Fruit fly (Drosophila melanogaster) whole organism, embryonic: Measurements from ENCODE around the gene Iyd.
A peak's percentile ranks its signal among the peaks of the same experiment; 100 is the strongest.

ENCODE experiments used
- Adf1 ChIP-seq: fragments of 200-800 bp; sonication (Bioruptor generic); IDR thresholded peaks from 2 replicates; pipeline ENCODE4 v1.3.6; 2022; ENCODE audit warnings: missing biosample characterization, missing genetic modification characterization
- CG10565 ChIP-seq: fragments of 200-800 bp; sonication (Bioruptor generic); optimal IDR thresholded peaks from 3 replicates; lab custom pipeline; 2016; ENCODE audit warnings: missing biosample characterization, mild to moderate bottlenecking, missing genetic modification characterization
- CG10959 ChIP-seq: fragments of 200-800 bp; sonication (Bioruptor generic); IDR thresholded peaks from 2 replicates; pipeline ENCODE4 v1.3.6; 2022; ENCODE audit warnings: missing biosample characterization, missing genetic modification characterization
- CG11093 ChIP-seq: fragments of 200-800 bp; sonication (Bioruptor generic); IDR thresholded peaks from 3 replicates; pipeline ENCODE4 v1.3.6; 2022; ENCODE audit warnings: missing biosample characterization, missing genetic modification characterization
- CG11398 ChIP-seq: fragments of 200-800 bp; sonication (Bioruptor generic); optimal IDR thresholded peaks from 2 replicates; lab custom pipeline; 2016; ENCODE audit warnings: missing biosample characterization, missing genetic modification characterization
- CG13287 ChIP-seq: fragments of 200-800 bp; sonication (Bioruptor generic); IDR thresholded peaks from 2 replicates; pipeline ENCODE4 v1.3.6; 2022; ENCODE audit warnings: missing biosample characterization, missing genetic modification characterization; ENCODE audit not compliant: partially characterized antibody
- CG13624 ChIP-seq: fragments of 200-800 bp; sonication (Bioruptor generic); optimal IDR thresholded peaks from 2 replicates; lab custom pipeline; 2016; ENCODE audit warnings: missing biosample characterization, missing genetic modification characterization
- CG16863 ChIP-seq: fragments of 200-800 bp; sonication (Bioruptor generic); optimal IDR thresholded peaks from 3 replicates; lab custom pipeline; 2016; ENCODE audit warnings: missing biosample characterization, missing genetic modification characterization
- CG18262 ChIP-seq: fragments of 200-800 bp; optimal IDR thresholded peaks from 3 replicates; lab custom pipeline; 2019; ENCODE audit warnings: missing biosample characterization, mild to moderate bottlenecking, missing genetic modification characterization, moderate library complexity
- CG18764 ChIP-seq: fragments of 200-800 bp; sonication (Bioruptor generic); optimal IDR thresholded peaks from 3 replicates; lab custom pipeline; 2016; ENCODE audit warnings: missing biosample characterization, missing genetic modification characterization
- CG31224 ChIP-seq: fragments of 200-800 bp; sonication (Bioruptor generic); IDR thresholded peaks from 2 replicates; pipeline ENCODE4 v1.3.6; 2022; ENCODE audit warnings: missing biosample characterization, missing genetic modification characterization
- CG32772 ChIP-seq: fragments of 200-800 bp; sonication (Bioruptor generic); IDR thresholded peaks from 2 replicates; pipeline ENCODE4 v1.3.6; 2022; ENCODE audit warnings: missing biosample characterization, missing genetic modification characterization
- CG4282 ChIP-seq: fragments of 200-800 bp; sonication (Bioruptor generic); optimal IDR thresholded peaks from 2 replicates; lab custom pipeline; 2016; ENCODE audit warnings: missing biosample characterization, missing genetic modification characterization
- CG4404 ChIP-seq: fragments of 200-800 bp; sonication (Bioruptor generic); IDR thresholded peaks from 2 replicates; pipeline ENCODE4 v1.3.6; 2022; ENCODE audit warnings: missing biosample characterization, missing genetic modification characterization
- CG4854 ChIP-seq: fragments of 200-800 bp; sonication (Bioruptor generic); optimal IDR thresholded peaks from 2 replicates; lab custom pipeline; 2016; ENCODE audit warnings: missing biosample characterization, missing genetic modification characterization, inconsistent platforms
- CG6765 ChIP-seq: fragments of 200-800 bp; sonication (Bioruptor generic); optimal IDR thresholded peaks from 3 replicates; lab custom pipeline; 2017; ENCODE audit warnings: missing biosample characterization, mild to moderate bottlenecking, missing genetic modification characterization
- CG7271 ChIP-seq: fragments of 200-800 bp; sonication (Bioruptor generic); optimal IDR thresholded peaks from 2 replicates; lab custom pipeline; 2018; ENCODE audit warnings: missing biosample characterization, mild to moderate bottlenecking, missing genetic modification characterization, moderate library complexity
- CG8765 ChIP-seq: fragments of 200-800 bp; sonication (Bioruptor generic); IDR thresholded peaks from 2 replicates; pipeline ENCODE4 v1.3.6; 2022; ENCODE audit warnings: missing biosample characterization, missing genetic modification characterization
- CG9797 ChIP-seq: fragments of 200-800 bp; sonication (Bioruptor generic); optimal IDR thresholded peaks from 3 replicates; lab custom pipeline; 2018; ENCODE audit warnings: missing biosample characterization, mild to moderate bottlenecking, missing genetic modification characterization
- CHES-1-like ChIP-seq: fragments of 200-800 bp; sonication (Bioruptor generic); optimal IDR thresholded peaks from 2 replicates; lab custom pipeline; 2016; ENCODE audit warnings: missing biosample characterization, missing genetic modification characterization
- CTCF ChIP-seq: fragments of 200-800 bp; sonication (Bioruptor generic); optimal IDR thresholded peaks from 2 replicates; lab custom pipeline; 2017; ENCODE audit warnings: missing biosample characterization, mild to moderate bottlenecking, missing genetic modification characterization, moderate library complexity
- Dad ChIP-seq: fragments of 200-800 bp; sonication (Bioruptor generic); optimal IDR thresholded peaks from 3 replicates; lab custom pipeline; 2016; ENCODE audit warnings: missing biosample characterization, missing genetic modification characterization
- Dbx ChIP-seq: fragments of 200-800 bp; sonication (Bioruptor generic); IDR thresholded peaks from 3 replicates; pipeline ENCODE4 v1.3.6; 2022; ENCODE audit warnings: missing biosample characterization, missing genetic modification characterization
- Doc2 ChIP-seq: fragments of 200-800 bp; sonication (Bioruptor generic); IDR thresholded peaks from 2 replicates; pipeline ENCODE4 v1.3.6; 2022; ENCODE audit warnings: missing biosample characterization, missing genetic modification characterization
- ERR ChIP-seq: fragments of 200-800 bp; sonication (Bioruptor generic); optimal IDR thresholded peaks from 2 replicates; lab custom pipeline; 2016; ENCODE audit warnings: missing biosample characterization, missing genetic modification characterization
- Hr78 ChIP-seq, 2 experiments: fragments of 200-800 bp in 1 of 2; fragments of >200 bp in 1 of 2; sonication (Bioruptor generic) in 1 of 2; optimal IDR thresholded peaks; 2 replicates each; lab custom pipeline; 2017 to 2019; ENCODE audit warnings: missing biosample characterization in 2 of 2, missing genetic modification characterization in 2 of 2, mild to moderate bottlenecking in 1 of 2, moderate library complexity in 1 of 2
- MBD-R2 ChIP-seq: fragments of 200-800 bp; sonication (Bioruptor generic); IDR thresholded peaks from 2 replicates; pipeline ENCODE4 v1.3.6; 2022; ENCODE audit warnings: missing biosample characterization, missing genetic modification characterization
- Mad ChIP-seq: fragments of 200-800 bp; sonication (Bioruptor generic); optimal IDR thresholded peaks from 2 replicates; lab custom pipeline; 2016; ENCODE audit warnings: missing biosample characterization, missing genetic modification characterization
- Myb ChIP-seq: fragments of 200-800 bp; sonication (Bioruptor generic); optimal IDR thresholded peaks from 2 replicates; lab custom pipeline; 2016; ENCODE audit warnings: missing biosample characterization, missing genetic modification characterization
- NC2α ChIP-seq: fragments of 200-800 bp; sonication (Bioruptor generic); optimal IDR thresholded peaks from 2 replicates; lab custom pipeline; 2016; ENCODE audit warnings: missing biosample characterization, missing genetic modification characterization
- NC2β ChIP-seq: fragments of 200-800 bp; sonication (Bioruptor generic); optimal IDR thresholded peaks from 2 replicates; lab custom pipeline; 2016; ENCODE audit warnings: missing biosample characterization, missing genetic modification characterization
- TFAM ChIP-seq: fragments of 200-800 bp; sonication (Bioruptor generic); optimal IDR thresholded peaks from 2 replicates; lab custom pipeline; 2017; ENCODE audit warnings: missing biosample characterization, missing genetic modification characterization, inconsistent platforms
- amos ChIP-seq: fragments of 200-800 bp; sonication (Bioruptor generic); IDR thresholded peaks from 2 replicates; pipeline ENCODE4 v1.3.6; 2022; ENCODE audit warnings: missing biosample characterization, missing genetic modification characterization; ENCODE audit not compliant: partially characterized antibody
- chm ChIP-seq: fragments of 200-800 bp; sonication (Bioruptor generic); IDR thresholded peaks from 2 replicates; pipeline ENCODE4 v1.3.6; 2022; ENCODE audit warnings: missing biosample characterization, missing genetic modification characterization
- chn ChIP-seq: fragments of 200-800 bp; sonication (Bioruptor generic); optimal IDR thresholded peaks from 2 replicates; lab custom pipeline; 2016; ENCODE audit warnings: missing biosample characterization, missing genetic modification characterization
- ci ChIP-seq: fragments of 200-800 bp; sonication (Bioruptor generic); IDR thresholded peaks from 3 replicates; pipeline ENCODE4 v1.3.6; 2022; ENCODE audit warnings: missing biosample characterization, missing genetic modification characterization
- dan ChIP-seq: fragments of 200-800 bp; sonication (Bioruptor generic); IDR thresholded peaks from 2 replicates; pipeline ENCODE4 v1.3.6; 2022; ENCODE audit warnings: missing biosample characterization, missing genetic modification characterization
- en ChIP-seq: fragments of 200-800 bp; sonication (Bioruptor generic); optimal IDR thresholded peaks from 2 replicates; lab custom pipeline; 2016; ENCODE audit warnings: missing biosample characterization, missing genetic modification characterization
- ewg ChIP-seq: fragments of 200-800 bp; sonication (Bioruptor generic); optimal IDR thresholded peaks from 3 replicates; lab custom pipeline; 2017; ENCODE audit warnings: mild to moderate bottlenecking, missing biosample characterization, missing genetic modification reagents, missing genetic modification characterization
- fd3F ChIP-seq: fragments of 200-800 bp; sonication (Bioruptor generic); optimal IDR thresholded peaks from 2 replicates; lab custom pipeline; 2018; ENCODE audit warnings: missing biosample characterization, mild to moderate bottlenecking, missing genetic modification characterization, moderate library complexity
- gce ChIP-seq: fragments of 200-800 bp; sonication (Bioruptor generic); IDR thresholded peaks from 3 replicates; pipeline ENCODE4 v1.3.6; 2022; ENCODE audit warnings: missing biosample characterization, missing genetic modification characterization
- gt ChIP-seq: fragments of 200-800 bp; sonication (Bioruptor generic); IDR thresholded peaks from 2 replicates; pipeline ENCODE4 v1.3.6; 2022; ENCODE audit warnings: missing biosample characterization, missing genetic modification characterization
- ind ChIP-seq: fragments of 200-800 bp; sonication (Bioruptor generic); optimal IDR thresholded peaks from 3 replicates; lab custom pipeline; 2016; ENCODE audit warnings: missing biosample characterization, missing genetic modification characterization
- kah ChIP-seq: fragments of 200-800 bp; sonication (Bioruptor generic); optimal IDR thresholded peaks from 2 replicates; lab custom pipeline; 2018; ENCODE audit warnings: missing biosample characterization, mild to moderate bottlenecking, missing genetic modification characterization
- lab ChIP-seq: fragments of 200-800 bp; sonication (Bioruptor generic); optimal IDR thresholded peaks from 3 replicates; lab custom pipeline; 2017; ENCODE audit warnings: missing biosample characterization, missing genetic modification characterization, mild to moderate bottlenecking, moderate library complexity, missing genetic modification reagents
- lilli ChIP-seq: fragments of 200-800 bp; sonication (Bioruptor generic); optimal IDR thresholded peaks from 3 replicates; lab custom pipeline; 2016; ENCODE audit warnings: missing biosample characterization, missing genetic modification characterization
- lov ChIP-seq, 2 experiments: fragments of 200-800 bp in 1 of 2; fragments of >200 bp in 1 of 2; sonication (Bioruptor generic) in 1 of 2; IDR thresholded peaks in 1 of 2; optimal IDR thresholded peaks in 1 of 2; 2 replicates in 1 of 2; 3 replicates in 1 of 2; pipeline versions ENCODE4 v1.3.6 to Lab custom; 2017 to 2022; ENCODE audit warnings: missing biosample characterization in 1 of 2, missing genetic modification characterization in 1 of 2
- rib ChIP-seq: fragments of 200-800 bp; sonication (Bioruptor generic); IDR thresholded peaks from 2 replicates; pipeline ENCODE4 v1.3.6; 2022; ENCODE audit warnings: missing biosample characterization, missing genetic modification characterization
- salm ChIP-seq: fragments of 200-800 bp; sonication (Bioruptor generic); optimal IDR thresholded peaks from 2 replicates; lab custom pipeline; 2018; ENCODE audit warnings: missing biosample characterization, mild to moderate bottlenecking, missing genetic modification characterization
- shn ChIP-seq: fragments of 200-800 bp; sonication (Bioruptor generic); optimal IDR thresholded peaks from 3 replicates; lab custom pipeline; 2016; ENCODE audit warnings: missing biosample characterization, missing genetic modification characterization
- sim ChIP-seq: fragments of 200-800 bp; sonication (Bioruptor generic); IDR thresholded peaks from 2 replicates; pipeline ENCODE4 v1.3.6; 2022; ENCODE audit warnings: missing biosample characterization, missing genetic modification characterization
- slou ChIP-seq: fragments of 200-800 bp; sonication (Bioruptor generic); optimal IDR thresholded peaks from 3 replicates; lab custom pipeline; 2016; ENCODE audit warnings: missing biosample characterization, missing genetic modification characterization
- ttk ChIP-seq: fragments of 200-800 bp; sonication (Bioruptor generic); IDR thresholded peaks from 2 replicates; pipeline ENCODE4 v2.1.2; 2022; ENCODE audit warnings: missing biosample characterization, missing genetic modification characterization
- wdn ChIP-seq: fragments of 200-800 bp; sonication (Bioruptor generic); IDR thresholded peaks from 2 replicates; pipeline ENCODE4 v1.3.6; 2022; ENCODE audit warnings: missing biosample characterization, missing genetic modification characterization

Gene Iyd

dm6 chr3L:11107432-11107831 lies 11.4 kb upstream of the Iyd start, which contains the start of gene CG32073 (continued):
- TF ChIP-seq CG18764 (GFP tag; lab: Kevin White, UChicago), result peak; percentile 75
- no peak for TF ChIP-seq lilli (GFP tag; lab: Kevin White, UChicago)
- no peak for TF ChIP-seq CG7271 (tag; lab: Kevin White, UChicago)
- TF ChIP-seq dan, result no peak
- TF ChIP-seq fd3F (GFP tag; lab: Kevin White, UChicago), result no peak
- TF ChIP-seq sim (GFP tag; lab: Robert Waterston, UW), result no peak
- no peak for TF ChIP-seq salm (tag; lab: Kevin White, UChicago)
- no peak for TF ChIP-seq CG11398 (GFP tag; lab: Kevin White, UChicago)
- TF ChIP-seq gce (GFP tag; lab: Robert Waterston, UW), result no peak
- no peak for TF ChIP-seq CG9797
- TF ChIP-seq ewg (GFP tag; lab: Kevin White, UChicago), result no peak
- no peak for TF ChIP-seq lov (optimal IDR thresholded peaks at IDR 0.05; lab: Kevin White, UChicago)
- no peak for TF ChIP-seq lov (GFP tag; IDR thresholded peaks at IDR 0.05; lab: Robert Waterston, UW)
- TF ChIP-seq Myb, result no peak
- no peak for TF ChIP-seq CHES-1-like
- no peak for TF ChIP-seq CG11093
- no peak for TF ChIP-seq CG4404
- TF ChIP-seq lab (GFP tag; lab: Kevin White, UChicago), result peak; percentile 75
- no peak for TF ChIP-seq Mad (GFP tag; lab: Kevin White, UChicago)
- TF ChIP-seq CG16863 (GFP tag; lab: Kevin White, UChicago), result no peak
- TF ChIP-seq Dbx, result peak; percentile 25; the same call in 1 of the 3 replicates
- peak; percentile 28 for TF ChIP-seq CG4854 (GFP tag; lab: Kevin White, UChicago)
- no peak for TF ChIP-seq Dad
- no peak for TF ChIP-seq chn (GFP tag; lab: Kevin White, UChicago)
- TF ChIP-seq CG13287, result no peak
- TF ChIP-seq shn (GFP tag; lab: Kevin White, UChicago), result no peak
- peak; percentile 43 for TF ChIP-seq CG18262
- TF ChIP-seq CG8765 (GFP tag; lab: Robert Waterston, UW), result no peak
- TF ChIP-seq rib (GFP tag; lab: Robert Waterston, UW), result no peak
- no peak for TF ChIP-seq CG10565 (GFP tag; lab: Kevin White, UChicago)
- no peak for TF ChIP-seq ind (GFP tag; lab: Kevin White, UChicago)
- TF ChIP-seq CG6765 (GFP tag; lab: Kevin White, UChicago), result no peak
- no peak for TF ChIP-seq gt (GFP tag; lab: Robert Waterston, UW)
- no peak for TF ChIP-seq slou (GFP tag; lab: Kevin White, UChicago)
- no peak for TF ChIP-seq kah (GFP tag; lab: Kevin White, UChicago)
- TF ChIP-seq TFAM, result no peak
- TF ChIP-seq Adf1 (GFP tag; lab: Robert Waterston, UW), result no peak
- TF ChIP-seq ci, result no peak
- no peak for TF ChIP-seq CG4282
- TF ChIP-seq en (GFP tag; lab: Kevin White, UChicago), result no peak
- no peak for TF ChIP-seq ERR (GFP tag; lab: Kevin White, UChicago)
- TF ChIP-seq wdn (GFP tag; lab: Robert Waterston, UW), result no peak
- no peak for TF ChIP-seq CG10959 (GFP tag; lab: Robert Waterston, UW)
- TF ChIP-seq CG31224 (GFP tag; lab: Robert Waterston, UW), result no peak
- no peak for TF ChIP-seq amos (GFP tag; lab: Robert Waterston, UW)
- TF ChIP-seq CG32772 (GFP tag; lab: Robert Waterston, UW), result no peak
- no peak for TF ChIP-seq NC2β (GFP tag; lab: Kevin White, UChicago)
- no peak for TF ChIP-seq MBD-R2 (GFP tag; lab: Robert Waterston, UW)
- TF ChIP-seq CG13624, result no peak
- TF ChIP-seq NC2α (GFP tag; lab: Kevin White, UChicago), result no peak
- no peak for TF ChIP-seq chm (GFP tag; lab: Robert Waterston, UW)
- TF ChIP-seq CTCF, result no peak
- TF ChIP-seq ttk (GFP tag; lab: Robert Waterston, UW), result no peak
- TF ChIP-seq Doc2 (GFP tag; lab: Robert Waterston, UW), result no peak
- TF ChIP-seq Hr78 (GFP tag; optimal IDR thresholded peaks at IDR 0.05; lab: Kevin White, UChicago), result no peak
